Worm (Caenorhabditis elegans) whole organism, mixed stage, embryonic: ENCODE results near the gene atg-13.

Source experiments
- ceh-83 ChIP-seq: fragments of 200-800 bp; sonication (Bioruptor generic); optimal IDR thresholded peaks from 2 replicates; lab custom pipeline; 2018; ENCODE audit warnings: mild to moderate bottlenecking, missing genetic modification characterization, missing compliant biosample characterization
- elt-1 ChIP-seq: sonication (generic microtip); optimal IDR thresholded peaks from 2 replicates; lab custom pipeline; 2017; ENCODE audit warnings: missing genetic modification characterization, mild to moderate bottlenecking, missing compliant biosample characterization, antibody characterized with exemption, moderate library complexity, borderline replicate concordance; ENCODE audit not compliant: insufficient read depth
- elt-3 ChIP-seq: fragments of 150-350 bp; optimal IDR thresholded peaks from 2 replicates; lab custom pipeline; 2014; ENCODE audit warnings: missing biosample characterization, missing genetic modification characterization
- mab-5 ChIP-seq: fragments of 150-350 bp; optimal IDR thresholded peaks from 2 replicates; lab custom pipeline; 2014; ENCODE audit warnings: missing biosample characterization, missing genetic modification characterization
- nhr-237 ChIP-seq: fragments of 150-350 bp; optimal IDR thresholded peaks from 2 replicates; lab custom pipeline; 2014; ENCODE audit warnings: missing biosample characterization, missing genetic modification characterization
- nhr-76 ChIP-seq: sonication (generic microtip); optimal IDR thresholded peaks from 2 replicates; lab custom pipeline; 2017; ENCODE audit warnings: missing biosample characterization, missing genetic modification characterization
- sptf-1 ChIP-seq: sonication (generic microtip); optimal IDR thresholded peaks from 2 replicates; lab custom pipeline; 2017; ENCODE audit warnings: mild to moderate bottlenecking, missing genetic modification characterization, moderate library complexity, missing compliant biosample characterization
- tbx-8 ChIP-seq: fragments of 200-800 bp; sonication (Bioruptor generic); optimal IDR thresholded peaks from 2 replicates; lab custom pipeline; 2018; ENCODE audit warnings: mild to moderate bottlenecking, missing genetic modification characterization, moderate library complexity, missing compliant biosample characterization
- unc-62 ChIP-seq: fragments of 150-350 bp; optimal IDR thresholded peaks from 2 replicates; lab custom pipeline; 2014; ENCODE audit warnings: missing biosample characterization, missing genetic modification reagents, missing genetic modification characterization
- zip-8 ChIP-seq: fragments of 150-350 bp; optimal IDR thresholded peaks from 2 replicates; lab custom pipeline; 2014; ENCODE audit warnings: missing biosample characterization, missing genetic modification characterization
- ztf-11 ChIP-seq: fragments of 150-350 bp; optimal IDR thresholded peaks from 2 replicates; lab custom pipeline; 2014; ENCODE audit warnings: missing biosample characterization, missing genetic modification characterization

DNA sequence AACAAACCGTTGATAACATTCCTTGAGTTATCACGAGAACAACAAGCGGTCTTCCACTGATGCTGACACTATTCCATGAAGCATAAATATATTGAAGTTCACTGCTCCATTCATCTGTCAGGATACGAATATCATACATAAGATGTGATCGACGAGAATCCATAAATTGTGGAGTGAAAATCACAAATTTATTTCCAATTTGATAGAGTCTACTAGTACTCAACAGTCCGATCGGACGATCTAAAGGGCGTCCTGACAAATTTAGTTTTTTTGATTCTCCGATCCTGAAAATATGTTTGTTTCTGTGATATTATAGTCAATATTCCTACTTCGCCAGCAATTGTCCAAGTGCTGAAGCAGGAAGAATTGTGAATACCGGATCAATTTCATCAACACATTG lies 15.8 kb downstream of the atg-13 start:
- TF ChIP-seq elt-1 (no peak), ceh-83 (GFP tag; lab: Kevin White, UChicago) (no peak), mab-5 (tag; lab: Kevin White, UChicago) (no peak), tbx-8 (GFP tag; lab: Kevin White, UChicago) (no peak), zip-8 (no peak), nhr-76 (no peak), unc-62 (GFP tag; lab: Kevin White, UChicago) (no peak), nhr-237 (tag; lab: Kevin White, UChicago) (no peak), sptf-1 (tag; lab: Kevin White, UChicago) (no peak), ztf-11 (tag; lab: Kevin White, UChicago) (no peak), elt-3 (no peak)
